Fruit fly (Drosophila melanogaster) whole organism, embryonic: Measurements from ENCODE around the gene ph-p.

Source experiments
- B-H1 ChIP-seq: fragments of 200-800 bp; sonication (Bioruptor generic); IDR thresholded peaks from 3 replicates; pipeline ENCODE4 v1.3.6; 2022; ENCODE audit warnings: missing biosample characterization, missing genetic modification characterization
- BtbVII ChIP-seq: fragments of 200-800 bp; sonication (Bioruptor generic); optimal IDR thresholded peaks from 3 replicates; lab custom pipeline; 2017; ENCODE audit warnings: missing biosample characterization, mild to moderate bottlenecking, missing genetic modification characterization
- CG10147 ChIP-seq: fragments of 200-800 bp; sonication (Bioruptor generic); optimal IDR thresholded peaks from 2 replicates; lab custom pipeline; 2019; ENCODE audit warnings: missing biosample characterization, mild to moderate bottlenecking, missing genetic modification characterization, moderate library complexity
- CG10366 ChIP-seq: fragments of 200-800 bp; sonication (Bioruptor generic); IDR thresholded peaks from 2 replicates; pipeline ENCODE4 v1.3.6; 2022; ENCODE audit warnings: missing biosample characterization, missing genetic modification characterization
- CG11398 ChIP-seq: fragments of 200-800 bp; sonication (Bioruptor generic); optimal IDR thresholded peaks from 2 replicates; lab custom pipeline; 2016; ENCODE audit warnings: missing biosample characterization, missing genetic modification characterization
- CG11504 ChIP-seq: fragments of 200-800 bp; sonication (Bioruptor generic); optimal IDR thresholded peaks from 3 replicates; lab custom pipeline; 2019; ENCODE audit warnings: missing biosample characterization, mild to moderate bottlenecking, missing genetic modification characterization, moderate library complexity
- CG13123 ChIP-seq: fragments of 200-800 bp; sonication (Bioruptor generic); optimal IDR thresholded peaks from 2 replicates; lab custom pipeline; 2016; ENCODE audit warnings: missing biosample characterization, missing genetic modification characterization
- CG14441 ChIP-seq: fragments of 200-800 bp; sonication (Bioruptor generic); IDR thresholded peaks from 2 replicates; pipeline ENCODE4 v1.3.6; 2022; ENCODE audit warnings: missing biosample characterization, missing genetic modification characterization
- CG1529 ChIP-seq: fragments of 200-800 bp; sonication (Bioruptor generic); optimal IDR thresholded peaks from 3 replicates; lab custom pipeline; 2018; ENCODE audit warnings: missing biosample characterization, missing genetic modification characterization
- CG1603 ChIP-seq: fragments of 200-800 bp; sonication (Bioruptor generic); optimal IDR thresholded peaks from 2 replicates; lab custom pipeline; 2019; ENCODE audit warnings: missing biosample characterization, mild to moderate bottlenecking, missing genetic modification characterization, moderate library complexity
- CG16815 ChIP-seq: fragments of 200-800 bp; sonication (Bioruptor generic); optimal IDR thresholded peaks from 3 replicates; lab custom pipeline; 2017; ENCODE audit warnings: missing biosample characterization, mild to moderate bottlenecking, missing genetic modification characterization
- CG1832 ChIP-seq: fragments of 200-800 bp; sonication (Bioruptor generic); optimal IDR thresholded peaks from 2 replicates; lab custom pipeline; 2017; ENCODE audit warnings: missing biosample characterization, mild to moderate bottlenecking, missing genetic modification characterization, inconsistent platforms
- CG2712 ChIP-seq: fragments of 200-800 bp; optimal IDR thresholded peaks from 3 replicates; lab custom pipeline; 2019; ENCODE audit warnings: missing biosample characterization, mild to moderate bottlenecking, missing genetic modification characterization, moderate library complexity
- CG30431 ChIP-seq: fragments of 200-800 bp; sonication (Bioruptor generic); optimal IDR thresholded peaks from 2 replicates; lab custom pipeline; 2017; ENCODE audit warnings: missing biosample characterization, missing genetic modification characterization
- CG32772 ChIP-seq: fragments of 200-800 bp; sonication (Bioruptor generic); IDR thresholded peaks from 2 replicates; pipeline ENCODE4 v1.3.6; 2022; ENCODE audit warnings: missing biosample characterization, missing genetic modification characterization
- CG4360 ChIP-seq: fragments of 200-800 bp; sonication (Bioruptor generic); IDR thresholded peaks from 2 replicates; pipeline ENCODE4 v1.3.6; 2022; ENCODE audit warnings: missing biosample characterization, missing genetic modification characterization
- CG4730 ChIP-seq: fragments of 200-800 bp; sonication (Bioruptor generic); IDR thresholded peaks from 2 replicates; pipeline ENCODE4 v1.3.6; 2022; ENCODE audit warnings: missing biosample characterization, missing genetic modification characterization
- CG5245 ChIP-seq: fragments of 200-800 bp; sonication (Bioruptor generic); optimal IDR thresholded peaks from 3 replicates; lab custom pipeline; 2016; ENCODE audit warnings: missing biosample characterization, missing genetic modification characterization
- CG7928 ChIP-seq: fragments of 200-800 bp; sonication (Bioruptor generic); optimal IDR thresholded peaks from 2 replicates; lab custom pipeline; 2017; ENCODE audit warnings: missing biosample characterization, mild to moderate bottlenecking, missing genetic modification characterization
- CG7963 ChIP-seq: fragments of 200-800 bp; sonication (Bioruptor generic); IDR thresholded peaks from 3 replicates; pipeline ENCODE4 v1.3.6; 2022; ENCODE audit warnings: missing biosample characterization, missing genetic modification characterization; ENCODE audit not compliant: partially characterized antibody
- CG8765 ChIP-seq: fragments of 200-800 bp; sonication (Bioruptor generic); IDR thresholded peaks from 2 replicates; pipeline ENCODE4 v1.3.6; 2022; ENCODE audit warnings: missing biosample characterization, missing genetic modification characterization
- D19B ChIP-seq: fragments of 200-800 bp; sonication (Bioruptor generic); optimal IDR thresholded peaks from 2 replicates; lab custom pipeline; 2017; ENCODE audit warnings: missing biosample characterization, mild to moderate bottlenecking, missing genetic modification characterization
- Dad ChIP-seq: fragments of 200-800 bp; sonication (Bioruptor generic); optimal IDR thresholded peaks from 3 replicates; lab custom pipeline; 2016; ENCODE audit warnings: missing biosample characterization, missing genetic modification characterization
- Dll ChIP-seq: fragments of 200-800 bp; sonication (Bioruptor generic); IDR thresholded peaks from 4 replicates; pipeline ENCODE4 v1.3.6; 2022; ENCODE audit warnings: missing biosample characterization, missing genetic modification characterization; ENCODE audit not compliant: partially characterized antibody
- Drgx ChIP-seq: fragments of 200-800 bp; sonication (Bioruptor generic); IDR thresholded peaks from 2 replicates; pipeline ENCODE4 v1.3.6; 2022; ENCODE audit warnings: missing biosample characterization, missing genetic modification characterization
- GATAe ChIP-seq: fragments of 200-800 bp; sonication (Bioruptor generic); conservative IDR thresholded peaks from 2 replicates; pipeline ENCODE4 v1.3.6; 2022; ENCODE audit warnings: missing biosample characterization, missing genetic modification characterization
- Hr3 ChIP-seq: fragments of 200-800 bp; sonication (Bioruptor generic); optimal IDR thresholded peaks from 3 replicates; lab custom pipeline; 2016; ENCODE audit warnings: missing biosample characterization, missing genetic modification characterization
- Mrtf ChIP-seq: fragments of 200-800 bp; sonication (Bioruptor generic); IDR thresholded peaks from 3 replicates; pipeline ENCODE4 v1.3.6; 2022; ENCODE audit warnings: missing biosample characterization, missing genetic modification characterization
- PHDP ChIP-seq: fragments of 200-800 bp; sonication (Bioruptor generic); optimal IDR thresholded peaks from 3 replicates; lab custom pipeline; 2018; ENCODE audit warnings: missing biosample characterization, mild to moderate bottlenecking, missing genetic modification characterization, moderate library complexity
- Rfx ChIP-seq: fragments of 200-800 bp; sonication (Bioruptor generic); IDR thresholded peaks from 2 replicates; pipeline ENCODE4 v1.3.6; 2022; ENCODE audit warnings: missing biosample characterization, missing genetic modification characterization
- Spps ChIP-seq: fragments of 200-800 bp; sonication (Bioruptor generic); optimal IDR thresholded peaks from 2 replicates; lab custom pipeline; 2018; ENCODE audit warnings: missing biosample characterization, mild to moderate bottlenecking, missing genetic modification characterization
- Vsx1 ChIP-seq: fragments of 200-800 bp; sonication (Bioruptor generic); optimal IDR thresholded peaks from 2 replicates; lab custom pipeline; 2017; ENCODE audit warnings: missing biosample characterization, mild to moderate bottlenecking, missing genetic modification characterization, missing genetic modification reagents
- Xrp1 ChIP-seq: fragments of 200-800 bp; sonication (Bioruptor generic); IDR thresholded peaks from 2 replicates; pipeline ENCODE4 v1.3.6; 2022; ENCODE audit warnings: missing biosample characterization, missing genetic modification characterization
- amos ChIP-seq: fragments of 200-800 bp; sonication (Bioruptor generic); IDR thresholded peaks from 2 replicates; pipeline ENCODE4 v1.3.6; 2022; ENCODE audit warnings: missing biosample characterization, missing genetic modification characterization; ENCODE audit not compliant: partially characterized antibody
- ash1 ChIP-seq: fragments of 200-800 bp; sonication (Bioruptor generic); optimal IDR thresholded peaks from 2 replicates; lab custom pipeline; 2018; ENCODE audit warnings: missing biosample characterization, mild to moderate bottlenecking, missing genetic modification characterization
- emc ChIP-seq: fragments of 200-800 bp; sonication (Bioruptor generic); optimal IDR thresholded peaks from 2 replicates; lab custom pipeline; 2016; ENCODE audit warnings: missing biosample characterization, missing genetic modification characterization
- fru ChIP-seq: fragments of >200 bp; optimal IDR thresholded peaks from 2 replicates; lab custom pipeline; 2017
- gce ChIP-seq: fragments of 200-800 bp; sonication (Bioruptor generic); IDR thresholded peaks from 3 replicates; pipeline ENCODE4 v1.3.6; 2022; ENCODE audit warnings: missing biosample characterization, missing genetic modification characterization
- gfzf ChIP-seq: fragments of 200-800 bp; sonication (Bioruptor generic); optimal IDR thresholded peaks from 2 replicates; lab custom pipeline; 2016; ENCODE audit warnings: missing biosample characterization, mild to moderate bottlenecking, missing genetic modification characterization, moderate library complexity
- hbn ChIP-seq: fragments of 200-800 bp; sonication (Bioruptor generic); IDR thresholded peaks from 2 replicates; pipeline ENCODE4 v1.3.6; 2022; ENCODE audit warnings: missing biosample characterization, missing genetic modification characterization; ENCODE audit not compliant: partially characterized antibody
- hkb ChIP-seq, 2 experiments: fragments of 200-800 bp in 1 of 2; fragments of >200 bp in 1 of 2; sonication (Bioruptor generic) in 1 of 2; IDR thresholded peaks in 1 of 2; optimal IDR thresholded peaks in 1 of 2; 2 replicates each; pipeline versions ENCODE4 v1.3.6 to Lab custom; 2017 to 2022; ENCODE audit warnings: missing biosample characterization in 1 of 2, missing genetic modification characterization in 1 of 2
- pho ChIP-seq: fragments of 200-800 bp; sonication (Bioruptor generic); optimal IDR thresholded peaks from 2 replicates; lab custom pipeline; 2016; ENCODE audit warnings: missing biosample characterization, missing genetic modification characterization
- pros ChIP-seq: fragments of 200-800 bp; sonication (Bioruptor generic); optimal IDR thresholded peaks from 3 replicates; lab custom pipeline; 2019; ENCODE audit warnings: missing biosample characterization, mild to moderate bottlenecking, missing genetic modification characterization, moderate library complexity
- rib ChIP-seq: fragments of 200-800 bp; sonication (Bioruptor generic); IDR thresholded peaks from 2 replicates; pipeline ENCODE4 v1.3.6; 2022; ENCODE audit warnings: missing biosample characterization, missing genetic modification characterization
- stc ChIP-seq: fragments of 200-800 bp; sonication (Bioruptor generic); IDR thresholded peaks from 2 replicates; pipeline ENCODE4 v1.3.6; 2022; ENCODE audit warnings: missing biosample characterization, missing genetic modification characterization
- tll ChIP-seq, 2 experiments: fragments of 200-800 bp in 1 of 2; fragments of >200 bp in 1 of 2; sonication (Bioruptor generic) in 1 of 2; optimal IDR thresholded peaks; 2 replicates each; lab custom pipeline; 2017 to 2019; ENCODE audit warnings: missing biosample characterization in 2 of 2, missing genetic modification characterization in 2 of 2, mild to moderate bottlenecking in 1 of 2, moderate library complexity in 1 of 2
- ttk ChIP-seq: fragments of 200-800 bp; sonication (Bioruptor generic); IDR thresholded peaks from 2 replicates; pipeline ENCODE4 v2.1.2; 2022; ENCODE audit warnings: missing biosample characterization, missing genetic modification characterization
- vfl ChIP-seq: fragments of 200-800 bp; sonication (Bioruptor generic); optimal IDR thresholded peaks from 2 replicates; lab custom pipeline; 2016; ENCODE audit warnings: missing biosample characterization, missing genetic modification characterization
- zen2 ChIP-seq: fragments of 200-800 bp; sonication (Bioruptor generic); IDR thresholded peaks from 3 replicates; pipeline ENCODE4 v1.3.6; 2022; ENCODE audit warnings: missing biosample characterization, missing genetic modification characterization; ENCODE audit not compliant: partially characterized antibody

The ph-p gene

DNA sequence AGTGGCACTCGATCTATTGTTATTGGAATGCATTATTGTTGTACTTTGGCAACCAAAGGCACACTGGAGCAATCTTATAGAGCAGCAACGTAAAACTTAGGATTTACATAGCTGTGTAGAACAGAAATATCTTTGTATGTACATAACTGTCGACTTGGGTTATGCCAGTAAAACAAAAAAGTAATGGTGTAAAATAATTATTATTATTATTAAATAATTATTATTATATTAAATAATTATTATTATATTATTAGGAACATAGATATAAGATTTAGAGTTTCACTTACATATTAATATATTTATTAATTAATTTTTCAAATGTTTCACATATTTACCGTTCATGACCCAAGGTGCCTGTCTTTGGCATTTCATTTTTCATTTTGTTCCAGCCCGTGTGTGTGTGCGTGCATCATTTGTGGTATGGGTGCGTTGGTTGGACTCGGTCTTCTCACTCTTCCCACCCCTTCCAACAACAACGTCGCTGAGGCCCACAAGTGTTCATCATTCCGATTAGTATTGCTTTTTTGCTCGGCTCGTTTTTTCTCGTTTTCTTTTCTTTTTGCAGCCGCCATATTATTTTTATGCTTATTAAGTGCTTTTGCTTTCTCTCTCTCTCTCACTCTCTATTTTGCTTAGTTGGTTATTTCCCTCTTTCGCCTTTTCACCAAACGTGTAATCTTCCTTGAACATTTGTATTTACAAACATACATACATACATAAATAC is 14.0 kb downstream of the ph-p start (continued):
- TF ChIP-seq emc, result peak; percentile 39
- TF ChIP-seq CG1832, result peak; percentile 21
- TF ChIP-seq CG4360, result peak; percentile 77
- peak; percentile 55 for TF ChIP-seq ttk (GFP tag; lab: Robert Waterston, UW)
- peak; percentile 87 for TF ChIP-seq CG13123 (GFP tag; lab: Kevin White, UChicago)
- TF ChIP-seq Mrtf, result peak; percentile 86
- TF ChIP-seq CG16815, result peak; percentile 97
- TF ChIP-seq pho, result peak; percentile 72
- peak; percentile 99 for TF ChIP-seq CG2712 (tag; lab: Kevin White, UChicago)
- no peak for TF ChIP-seq Dll
- peak; percentile 95 for TF ChIP-seq Xrp1 (GFP tag; lab: Robert Waterston, UW)
- peak; percentile 98 for TF ChIP-seq Hr3 (GFP tag; lab: Kevin White, UChicago)
- no peak for TF ChIP-seq ash1
- peak; percentile 6 for TF ChIP-seq CG11398 (GFP tag; lab: Kevin White, UChicago)
- peak; percentile 66; the same call in 1 of the 3 replicates for TF ChIP-seq gce (GFP tag; lab: Robert Waterston, UW)
- peak; percentile 97 for TF ChIP-seq Spps (tag; lab: Kevin White, UChicago)
- no peak for TF ChIP-seq hbn (GFP tag; lab: Robert Waterston, UW)
- TF ChIP-seq B-H1 (GFP tag; lab: Robert Waterston, UW), result peak; percentile 87
- TF ChIP-seq GATAe (GFP tag; lab: Robert Waterston, UW), result 0 out of 2 replicates have a peak, but pooled peaks have one; percentile 13
- TF ChIP-seq hkb (optimal IDR thresholded peaks at IDR 0.05; lab: Kevin White, UChicago), result no peak
- TF ChIP-seq hkb (GFP tag; IDR thresholded peaks at IDR 0.05; lab: Robert Waterston, UW), result peak; percentile 93
- TF ChIP-seq BtbVII (GFP tag; lab: Kevin White, UChicago), result peak; percentile 98
- peak; percentile 98 for TF ChIP-seq CG11504 (tag; lab: Kevin White, UChicago)
- peak; percentile 81 for TF ChIP-seq CG1603 (tag; lab: Kevin White, UChicago)
- peak; percentile 81 for TF ChIP-seq CG5245
- no peak for TF ChIP-seq gfzf (GFP tag; lab: Kevin White, UChicago)
- peak; percentile 91 for TF ChIP-seq CG1529
- no peak for TF ChIP-seq fru (lab: Kevin White, UChicago)
- TF ChIP-seq CG4730 (GFP tag; lab: Robert Waterston, UW), result peak; percentile 83
- no peak for TF ChIP-seq rib (GFP tag; lab: Robert Waterston, UW)
- TF ChIP-seq tll (GFP tag; optimal IDR thresholded peaks at IDR 0.05; lab: Kevin White, UChicago), result peak in 1 of 2 experiments; percentile 22
- peak; percentile 85 for TF ChIP-seq CG8765
- peak; percentile 96 for TF ChIP-seq PHDP (tag; lab: Kevin White, UChicago)
- no peak for TF ChIP-seq zen2 (GFP tag; lab: Robert Waterston, UW)
- peak; percentile 90 for TF ChIP-seq CG32772 (GFP tag; lab: Robert Waterston, UW)
- peak; percentile 27 for TF ChIP-seq pros (GFP tag; lab: Kevin White, UChicago)
- peak; percentile 95 for TF ChIP-seq Vsx1 (GFP tag; lab: Kevin White, UChicago)
- TF ChIP-seq CG10366 (GFP tag; lab: Robert Waterston, UW), result peak; percentile 88
- TF ChIP-seq stc (GFP tag; lab: Robert Waterston, UW), result peak; percentile 89
- TF ChIP-seq CG10147, result peak; percentile 98
- peak; percentile 91 for TF ChIP-seq D19B (GFP tag; lab: Kevin White, UChicago)
- peak; percentile 91 for TF ChIP-seq Rfx (GFP tag; lab: Robert Waterston, UW)
- TF ChIP-seq Dad, result peak; percentile 76
- peak; percentile 68 for TF ChIP-seq CG7928 (GFP tag; lab: Kevin White, UChicago)
- peak; percentile 98 for TF ChIP-seq CG30431 (GFP tag; lab: Kevin White, UChicago)
- TF ChIP-seq amos (GFP tag; lab: Robert Waterston, UW), result no peak
- TF ChIP-seq CG14441 (GFP tag; lab: Robert Waterston, UW), result peak; percentile 93
- TF ChIP-seq CG7963 (GFP tag; lab: Robert Waterston, UW), result no peak
- peak; percentile 78 for TF ChIP-seq Drgx
- TF ChIP-seq vfl (GFP tag; lab: Kevin White, UChicago), result peak; percentile 68
